Worm (Caenorhabditis elegans) whole organism, midembryonic: ENCODE results near the gene T14G8.4.

Experiments used
- T22C8.4 ChIP-seq: fragments of 200-800 bp; sonication (Bioruptor generic); IDR thresholded peaks from 2 replicates; pipeline ENCODE4 v1.3.6; 2022; ENCODE audit warnings: missing genetic modification characterization, missing compliant biosample characterization
- cog-1 ChIP-seq: sonication (generic microtip); optimal IDR thresholded peaks from 2 replicates; lab custom pipeline; 2016; ENCODE audit warnings: missing genetic modification characterization, missing compliant biosample characterization
- flt-1 ChIP-seq: fragments of 200-800 bp; sonication (Bioruptor generic); IDR thresholded peaks from 2 replicates; pipeline ENCODE4 v1.3.6; 2022; ENCODE audit warnings: missing genetic modification characterization, missing compliant biosample characterization
- klf-2 ChIP-seq: fragments of 200-800 bp; sonication (Bioruptor generic); conservative IDR thresholded peaks from 2 replicates; pipeline ENCODE4 v1.3.6; 2022; ENCODE audit warnings: missing genetic modification reagents, missing genetic modification characterization, missing compliant biosample characterization
- med-1 ChIP-seq: sonication (generic microtip); optimal IDR thresholded peaks from 2 replicates; lab custom pipeline; 2017; ENCODE audit warnings: missing genetic modification characterization, mild to moderate bottlenecking, missing compliant biosample characterization, antibody characterized with exemption, missing genetic modification reagents; ENCODE audit not compliant: insufficient read depth
- ref-1 ChIP-seq: fragments of 200-800 bp; sonication (Bioruptor generic); conservative IDR thresholded peaks from 2 replicates; pipeline ENCODE4 v1.3.6; 2022; ENCODE audit warnings: missing genetic modification reagents, missing genetic modification characterization, missing compliant biosample characterization
- tab-1 ChIP-seq: fragments of 200-800 bp; sonication (Bioruptor generic); IDR thresholded peaks from 2 replicates; pipeline ENCODE4 v1.3.6; 2022; ENCODE audit warnings: missing genetic modification characterization, missing compliant biosample characterization
- ztf-23 ChIP-seq: fragments of 200-800 bp; sonication (Bioruptor generic); IDR thresholded peaks from 2 replicates; pipeline ENCODE4 v1.3.6; 2022; ENCODE audit warnings: missing genetic modification reagents, missing genetic modification characterization, missing compliant biosample characterization
- ztf-29 ChIP-seq: fragments of 200-800 bp; sonication (Bioruptor generic); IDR thresholded peaks from 2 replicates; pipeline ENCODE4 v1.3.6; 2022; ENCODE audit warnings: missing genetic modification reagents, missing genetic modification characterization, missing compliant biosample characterization

DNA sequence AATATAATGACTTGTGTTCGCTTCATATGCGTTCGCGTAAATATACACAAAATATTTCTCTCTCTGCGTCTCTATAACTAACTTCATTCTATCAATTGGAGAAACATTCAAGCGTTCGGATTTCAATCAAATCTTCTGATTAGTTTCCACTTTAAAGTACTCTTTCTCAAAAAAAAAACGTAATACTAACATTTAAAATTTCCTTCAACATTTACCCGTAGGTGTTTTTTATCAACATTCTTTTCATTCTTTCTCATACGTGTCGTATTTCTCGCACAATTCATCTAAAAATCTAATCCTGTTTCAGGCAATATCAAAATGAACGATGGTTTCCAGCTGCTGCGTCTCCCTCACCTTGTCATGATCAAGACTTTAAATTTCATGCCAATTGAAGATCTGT is 6.0 kb downstream of the T14G8.4 start, which contains the start of gene T14G8.2:
- TF ChIP-seq med-1 (GFP tag; lab: Kevin White, UChicago) (no peak), cog-1 (tag; lab: Kevin White, UChicago) (no peak), flt-1 (GFP tag; lab: Robert Waterston, UW) (no peak), ref-1 (GFP tag; lab: Robert Waterston, UW) (no peak), tab-1 (GFP tag; lab: Robert Waterston, UW) (no peak), ztf-29 (GFP tag; lab: Robert Waterston, UW) (no peak), T22C8.4 (GFP tag; lab: Robert Waterston, UW) (no peak), ztf-23 (GFP tag; lab: Robert Waterston, UW) (no peak), klf-2 (GFP tag; lab: Robert Waterston, UW) (no peak)
